Fruit fly (Drosophila melanogaster) whole organism, embryonic: Measurements from ENCODE around the gene nwk.

ENCODE experiments used
- ATbp ChIP-seq: fragments of 200-800 bp; sonication (Bioruptor generic); optimal IDR thresholded peaks from 2 replicates; lab custom pipeline; 2017; ENCODE audit warnings: missing biosample characterization, mild to moderate bottlenecking, missing genetic modification characterization, missing genetic modification reagents
- Abd-B ChIP-seq: fragments of 200-800 bp; sonication (Bioruptor generic); optimal IDR thresholded peaks from 2 replicates; lab custom pipeline; 2018; ENCODE audit warnings: missing biosample characterization, mild to moderate bottlenecking, missing genetic modification characterization, moderate library complexity
- Awh ChIP-seq: fragments of 200-800 bp; sonication (Bioruptor generic); IDR thresholded peaks from 2 replicates; pipeline ENCODE4, ENCODE4 v1.3.6; 2022; ENCODE audit warnings: missing biosample characterization, missing genetic modification characterization
- B-H2 ChIP-seq: fragments of 200-800 bp; sonication (Bioruptor generic); optimal IDR thresholded peaks from 2 replicates; lab custom pipeline; 2018; ENCODE audit warnings: missing biosample characterization, mild to moderate bottlenecking, missing genetic modification characterization
- BEAF-32 ChIP-seq: fragments of 200-800 bp; sonication (Bioruptor generic); optimal IDR thresholded peaks from 3 replicates; lab custom pipeline; 2017; ENCODE audit warnings: missing biosample characterization, missing genetic modification characterization, mild to moderate bottlenecking, moderate library complexity, missing genetic modification reagents
- Bgb ChIP-seq: fragments of 200-800 bp; sonication (Bioruptor generic); IDR thresholded peaks from 2 replicates; pipeline ENCODE4 v1.3.6; 2022; ENCODE audit warnings: missing biosample characterization, missing genetic modification characterization; ENCODE audit not compliant: partially characterized antibody
- Bteb2 ChIP-seq: fragments of 200-800 bp; sonication (Bioruptor generic); optimal IDR thresholded peaks from 2 replicates; lab custom pipeline; 2016; ENCODE audit warnings: missing biosample characterization, missing genetic modification characterization
- CG10366 ChIP-seq: fragments of 200-800 bp; sonication (Bioruptor generic); IDR thresholded peaks from 2 replicates; pipeline ENCODE4 v1.3.6; 2022; ENCODE audit warnings: missing biosample characterization, missing genetic modification characterization
- CG10654 ChIP-seq: fragments of 200-800 bp; sonication (Bioruptor generic); optimal IDR thresholded peaks from 2 replicates; lab custom pipeline; 2016; ENCODE audit warnings: missing biosample characterization, missing genetic modification characterization
- CG11504 ChIP-seq: fragments of 200-800 bp; sonication (Bioruptor generic); optimal IDR thresholded peaks from 3 replicates; lab custom pipeline; 2019; ENCODE audit warnings: missing biosample characterization, mild to moderate bottlenecking, missing genetic modification characterization, moderate library complexity
- CG12155 ChIP-seq: fragments of 200-800 bp; sonication (Bioruptor generic); optimal IDR thresholded peaks from 3 replicates; lab custom pipeline; 2016; ENCODE audit warnings: missing biosample characterization, missing genetic modification characterization
- CG12744 ChIP-seq: fragments of 200-800 bp; sonication (Bioruptor generic); optimal IDR thresholded peaks from 2 replicates; lab custom pipeline; 2016; ENCODE audit warnings: missing biosample characterization, missing genetic modification characterization
- CG15073 ChIP-seq: fragments of 200-800 bp; sonication (Bioruptor generic); optimal IDR thresholded peaks from 2 replicates; lab custom pipeline; 2016; ENCODE audit warnings: missing biosample characterization, missing genetic modification characterization
- CG17568 ChIP-seq: fragments of 200-800 bp; sonication (Bioruptor generic); optimal IDR thresholded peaks from 2 replicates; lab custom pipeline; 2018; ENCODE audit warnings: missing biosample characterization, mild to moderate bottlenecking, missing genetic modification characterization, moderate library complexity
- CG17612 ChIP-seq: fragments of 200-800 bp; sonication (Bioruptor generic); IDR thresholded peaks from 2 replicates; pipeline ENCODE4 v1.3.6; 2022; ENCODE audit warnings: missing biosample characterization, missing genetic modification characterization
- CG18599 ChIP-seq: fragments of 200-800 bp; sonication (Bioruptor generic); optimal IDR thresholded peaks from 3 replicates; lab custom pipeline; 2017; ENCODE audit warnings: missing biosample characterization, missing genetic modification characterization, mild to moderate bottlenecking, moderate library complexity, missing genetic modification reagents
- CG18764 ChIP-seq: fragments of 200-800 bp; sonication (Bioruptor generic); optimal IDR thresholded peaks from 3 replicates; lab custom pipeline; 2016; ENCODE audit warnings: missing biosample characterization, missing genetic modification characterization
- CG2875 ChIP-seq: fragments of 200-800 bp; sonication (Bioruptor generic); optimal IDR thresholded peaks from 2 replicates; lab custom pipeline; 2017; ENCODE audit warnings: missing biosample characterization, mild to moderate bottlenecking, missing genetic modification characterization, missing genetic modification reagents
- CG43689 ChIP-seq: fragments of 200-800 bp; sonication (Bioruptor generic); IDR thresholded peaks from 2 replicates; pipeline ENCODE4 v1.3.6; 2022; ENCODE audit warnings: missing biosample characterization, missing genetic modification characterization
- CG4404 ChIP-seq: fragments of 200-800 bp; sonication (Bioruptor generic); IDR thresholded peaks from 2 replicates; pipeline ENCODE4 v1.3.6; 2022; ENCODE audit warnings: missing biosample characterization, missing genetic modification characterization
- CG4617 ChIP-seq: fragments of 200-800 bp; sonication (Bioruptor generic); optimal IDR thresholded peaks from 3 replicates; lab custom pipeline; 2016; ENCODE audit warnings: missing biosample characterization, missing genetic modification characterization, borderline replicate concordance
- CG4820 ChIP-seq: fragments of 200-800 bp; sonication (Bioruptor generic); optimal IDR thresholded peaks from 3 replicates; lab custom pipeline; 2016; ENCODE audit warnings: missing biosample characterization, missing genetic modification characterization
- CG7271 ChIP-seq: fragments of 200-800 bp; sonication (Bioruptor generic); optimal IDR thresholded peaks from 2 replicates; lab custom pipeline; 2018; ENCODE audit warnings: missing biosample characterization, mild to moderate bottlenecking, missing genetic modification characterization, moderate library complexity
- CG7987 ChIP-seq: fragments of 200-800 bp; sonication (Bioruptor generic); optimal IDR thresholded peaks from 2 replicates; lab custom pipeline; 2018; ENCODE audit warnings: missing biosample characterization, mild to moderate bottlenecking, missing genetic modification characterization, moderate library complexity
- CG9609 ChIP-seq: fragments of 200-800 bp; sonication (Bioruptor generic); optimal IDR thresholded peaks from 3 replicates; lab custom pipeline; 2016; ENCODE audit warnings: missing biosample characterization, missing genetic modification characterization
- Deaf1 ChIP-seq: fragments of 200-800 bp; optimal IDR thresholded peaks from 3 replicates; lab custom pipeline; 2019; ENCODE audit warnings: missing biosample characterization, mild to moderate bottlenecking, missing genetic modification characterization, moderate library complexity
- Dref ChIP-seq: fragments of 200-800 bp; sonication (Bioruptor generic); IDR thresholded peaks from 2 replicates; pipeline ENCODE4 v1.3.6; 2022; ENCODE audit warnings: missing biosample characterization, missing genetic modification characterization
- Drgx ChIP-seq: fragments of 200-800 bp; sonication (Bioruptor generic); IDR thresholded peaks from 2 replicates; pipeline ENCODE4 v1.3.6; 2022; ENCODE audit warnings: missing biosample characterization, missing genetic modification characterization
- Fer3 ChIP-seq: fragments of 200-800 bp; sonication (Bioruptor generic); optimal IDR thresholded peaks from 2 replicates; lab custom pipeline; 2018; ENCODE audit warnings: missing biosample characterization, mild to moderate bottlenecking, missing genetic modification characterization, moderate library complexity
- HLHmδ ChIP-seq: fragments of 200-800 bp; sonication (Bioruptor generic); optimal IDR thresholded peaks from 2 replicates; lab custom pipeline; 2018; ENCODE audit warnings: missing biosample characterization, mild to moderate bottlenecking, missing genetic modification characterization, moderate library complexity
- Hmr ChIP-seq: fragments of 200-800 bp; sonication (Bioruptor generic); optimal IDR thresholded peaks from 3 replicates; lab custom pipeline; 2017; ENCODE audit warnings: mild to moderate bottlenecking, missing biosample characterization, missing genetic modification reagents, missing genetic modification characterization
- Nf-YC ChIP-seq: fragments of 200-800 bp; optimal IDR thresholded peaks from 3 replicates; lab custom pipeline; 2019; ENCODE audit warnings: missing biosample characterization, mild to moderate bottlenecking, missing genetic modification characterization, moderate library complexity
- Spps ChIP-seq: fragments of 200-800 bp; sonication (Bioruptor generic); optimal IDR thresholded peaks from 2 replicates; lab custom pipeline; 2018; ENCODE audit warnings: missing biosample characterization, mild to moderate bottlenecking, missing genetic modification characterization
- ara ChIP-seq: fragments of 200-800 bp; sonication (Bioruptor generic); IDR thresholded peaks from 2 replicates; pipeline ENCODE4 v1.3.6; 2022; ENCODE audit warnings: missing biosample characterization, missing genetic modification characterization
- exex ChIP-seq: fragments of 200-800 bp; sonication (Bioruptor generic); optimal IDR thresholded peaks from 4 replicates; lab custom pipeline; 2018; ENCODE audit warnings: missing biosample characterization, mild to moderate bottlenecking, missing genetic modification characterization, moderate library complexity
- gcm2 ChIP-seq: fragments of 200-800 bp; sonication (Bioruptor generic); optimal IDR thresholded peaks from 2 replicates; lab custom pipeline; 2016; ENCODE audit warnings: missing biosample characterization, missing genetic modification characterization
- gem ChIP-seq: fragments of 200-800 bp; sonication (Bioruptor generic); optimal IDR thresholded peaks from 2 replicates; lab custom pipeline; 2019; ENCODE audit warnings: missing biosample characterization, mild to moderate bottlenecking, missing genetic modification characterization, moderate library complexity
- grn ChIP-seq: fragments of 200-800 bp; sonication (Bioruptor generic); optimal IDR thresholded peaks from 3 replicates; lab custom pipeline; 2017; ENCODE audit warnings: missing biosample characterization, missing genetic modification characterization
- gro ChIP-seq: fragments of 200-800 bp; sonication (Bioruptor generic); optimal IDR thresholded peaks from 2 replicates; lab custom pipeline; 2016; ENCODE audit warnings: missing biosample characterization, missing genetic modification characterization
- gsb ChIP-seq: fragments of 200-800 bp; sonication (Bioruptor generic); IDR thresholded peaks from 2 replicates; pipeline ENCODE4 v1.3.6; 2022; ENCODE audit warnings: missing biosample characterization, missing genetic modification characterization
- kah ChIP-seq: fragments of 200-800 bp; sonication (Bioruptor generic); optimal IDR thresholded peaks from 2 replicates; lab custom pipeline; 2018; ENCODE audit warnings: missing biosample characterization, mild to moderate bottlenecking, missing genetic modification characterization
- nom ChIP-seq: fragments of 200-800 bp; sonication (Bioruptor generic); optimal IDR thresholded peaks from 2 replicates; lab custom pipeline; 2017; ENCODE audit warnings: missing biosample characterization, missing genetic modification characterization, mild to moderate bottlenecking, moderate library complexity, missing genetic modification reagents
- salm ChIP-seq: fragments of 200-800 bp; sonication (Bioruptor generic); optimal IDR thresholded peaks from 2 replicates; lab custom pipeline; 2018; ENCODE audit warnings: missing biosample characterization, mild to moderate bottlenecking, missing genetic modification characterization
- seq ChIP-seq: fragments of 200-800 bp; sonication (Bioruptor generic); IDR thresholded peaks from 2 replicates; pipeline ENCODE4 v1.3.6; 2022; ENCODE audit warnings: missing biosample characterization, missing genetic modification characterization
- sisA ChIP-seq: fragments of 200-800 bp; sonication (Bioruptor generic); IDR thresholded peaks from 2 replicates; pipeline ENCODE4 v1.3.6; 2022; ENCODE audit warnings: missing biosample characterization, missing genetic modification characterization
- tin ChIP-seq: fragments of 200-800 bp; sonication (Bioruptor generic); optimal IDR thresholded peaks from 3 replicates; lab custom pipeline; 2016; ENCODE audit warnings: missing biosample characterization, missing genetic modification characterization
- tx ChIP-seq: fragments of 200-800 bp; sonication (Bioruptor generic); optimal IDR thresholded peaks from 2 replicates; lab custom pipeline; 2016; ENCODE audit warnings: missing biosample characterization, missing genetic modification characterization
- yki ChIP-seq: fragments of >200 bp; optimal IDR thresholded peaks from 3 replicates; lab custom pipeline; 2018
- zen ChIP-seq: fragments of 200-800 bp; sonication (Bioruptor generic); optimal IDR thresholded peaks from 3 replicates; lab custom pipeline; 2018; ENCODE audit warnings: missing biosample characterization, mild to moderate bottlenecking, missing genetic modification characterization, moderate library complexity
- zfh2 ChIP-seq: fragments of 200-800 bp; sonication (Bioruptor generic); optimal IDR thresholded peaks from 2 replicates; lab custom pipeline; 2016; ENCODE audit warnings: missing biosample characterization, missing genetic modification characterization

nwk gene

DNA sequence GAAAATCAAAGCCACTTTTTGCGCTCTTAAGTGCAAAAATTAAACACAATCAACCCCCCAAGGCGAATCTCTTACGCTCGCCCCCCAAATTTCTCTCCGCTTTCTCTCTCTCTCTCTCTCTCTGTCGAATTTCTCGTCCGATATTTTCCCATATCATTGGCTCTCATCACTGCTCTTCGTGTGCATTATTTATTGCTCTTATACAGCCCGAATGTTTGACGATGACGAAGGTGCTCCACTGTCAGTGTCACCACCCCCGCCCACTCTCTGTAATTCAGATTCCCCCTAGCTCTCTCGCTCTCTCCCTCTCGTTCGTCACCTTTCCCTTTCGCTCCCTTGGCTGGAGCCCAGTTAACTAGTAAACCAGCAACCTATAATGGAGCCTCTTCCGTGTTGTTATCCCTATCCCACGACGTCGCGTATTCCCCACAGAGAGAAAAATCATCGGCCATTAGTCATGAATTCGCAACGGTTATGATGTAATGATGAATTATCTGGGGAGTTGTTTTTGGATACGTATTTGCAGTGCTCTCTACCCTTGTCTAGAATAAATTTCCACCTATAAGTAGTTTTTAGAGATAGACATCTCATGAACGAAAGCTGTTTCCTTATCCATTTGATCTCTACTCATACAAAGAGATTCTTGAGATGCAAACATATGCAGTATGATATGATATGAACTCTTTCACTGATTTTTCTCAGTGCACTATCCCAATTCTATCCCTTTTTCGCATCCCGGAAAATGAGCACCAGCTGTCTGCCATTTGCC lies 9.8 kb upstream of the nwk start (continued):
- TF ChIP-seq Bteb2 (GFP tag; lab: Kevin White, UChicago) (peak; percentile 47), nom (GFP tag; lab: Kevin White, UChicago) (no peak), Dref (GFP tag; lab: Robert Waterston, UW) (no peak), CG7271 (no peak), sisA (GFP tag; lab: Robert Waterston, UW) (peak; percentile 52; the same call in 1 of the 2 replicates), Nf-YC (peak; percentile 3), yki (lab: Kevin White, UChicago) (peak; percentile 36), HLHmδ (GFP tag; lab: Kevin White, UChicago) (no peak), CG15073 (GFP tag; lab: Kevin White, UChicago) (no peak), Abd-B (GFP tag; lab: Kevin White, UChicago) (peak; percentile 15), Hmr (GFP tag; lab: Kevin White, UChicago) (peak; percentile 76), CG17568 (GFP tag; lab: Kevin White, UChicago) (no peak), ara (GFP tag; lab: Robert Waterston, UW) (no peak), Fer3 (tag; lab: Kevin White, UChicago) (peak; percentile 43), zen (no peak), gro (peak; percentile 58), grn (GFP tag; lab: Kevin White, UChicago) (peak; percentile 10), CG17612 (GFP tag; lab: Robert Waterston, UW) (no peak), CG11504 (tag; lab: Kevin White, UChicago) (peak; percentile 61), Deaf1 (tag; lab: Kevin White, UChicago) (peak; percentile 83), seq (GFP tag; lab: Robert Waterston, UW) (no peak; the same call in 1 of the 2 replicates), CG18599 (GFP tag; lab: Kevin White, UChicago) (peak; percentile 77), CG43689 (GFP tag; lab: Robert Waterston, UW) (no peak), BEAF-32 (GFP tag; lab: Kevin White, UChicago) (no peak), tin (peak; percentile 54), CG12155 (GFP tag; lab: Kevin White, UChicago) (no peak), CG4617 (GFP tag; lab: Kevin White, UChicago) (no peak), Awh (GFP tag; lab: Robert Waterston, UW) (no peak), CG7987 (GFP tag; lab: Kevin White, UChicago) (no peak), ATbp (GFP tag; lab: Kevin White, UChicago) (peak; percentile 24), CG4820 (GFP tag; lab: Kevin White, UChicago) (no peak), CG9609 (GFP tag; lab: Kevin White, UChicago) (peak; percentile 20), exex (tag; lab: Kevin White, UChicago) (no peak), CG12744 (GFP tag; lab: Kevin White, UChicago) (no peak), gcm2 (GFP tag; lab: Kevin White, UChicago) (no peak), CG10654 (GFP tag; lab: Kevin White, UChicago) (peak; percentile 37), salm (tag; lab: Kevin White, UChicago) (no peak), gem (tag; lab: Kevin White, UChicago) (peak; percentile 71), B-H2 (GFP tag; lab: Kevin White, UChicago) (no peak), tx (GFP tag; lab: Kevin White, UChicago) (peak; percentile 30), Drgx (GFP tag; lab: Robert Waterston, UW) (no peak), CG18764 (GFP tag; lab: Kevin White, UChicago) (no peak), zfh2 (GFP tag; lab: Kevin White, UChicago) (peak; percentile 40), Spps (peak; percentile 6), gsb (GFP tag; lab: Robert Waterston, UW) (no peak), Bgb (no peak), kah (GFP tag; lab: Kevin White, UChicago) (no peak), CG10366 (GFP tag; lab: Robert Waterston, UW) (no peak), CG4404 (GFP tag; lab: Robert Waterston, UW) (no peak), CG2875 (no peak)
